Worm (Caenorhabditis elegans): ENCODE data around the gene nhr-135.

The nhr-135 gene

ce11 chrV:7050153-7050552 is 43.4 kb downstream of the nhr-135 start:
- TF ChIP-seq aha-1 (tag) (peak; percentile 27), lim-7 (GFP tag; IDR thresholded peaks at IDR 0.05) (no peak), ztf-11 (tag; optimal IDR thresholded peaks at IDR 0.05) (no peak), daf-16 (GFP tag; optimal IDR thresholded peaks at IDR 0.05) (no peak), daf-16 (tag; optimal IDR thresholded peaks at IDR 0.05) (no peak), zip-11 (GFP tag; IDR thresholded peaks at IDR 0.05) (no peak), snpc-1.2 (GFP tag; IDR thresholded peaks at IDR 0.05) (no peak), ctbp-1 (GFP tag; IDR thresholded peaks at IDR 0.05) (no peak), unc-62 (GFP tag; optimal IDR thresholded peaks at IDR 0.05 in 1 of 2) (peak in 1 of 2 experiments; percentile 92), unc-62 (tag; optimal IDR thresholded peaks at IDR 0.05) (no peak)

DNA sequence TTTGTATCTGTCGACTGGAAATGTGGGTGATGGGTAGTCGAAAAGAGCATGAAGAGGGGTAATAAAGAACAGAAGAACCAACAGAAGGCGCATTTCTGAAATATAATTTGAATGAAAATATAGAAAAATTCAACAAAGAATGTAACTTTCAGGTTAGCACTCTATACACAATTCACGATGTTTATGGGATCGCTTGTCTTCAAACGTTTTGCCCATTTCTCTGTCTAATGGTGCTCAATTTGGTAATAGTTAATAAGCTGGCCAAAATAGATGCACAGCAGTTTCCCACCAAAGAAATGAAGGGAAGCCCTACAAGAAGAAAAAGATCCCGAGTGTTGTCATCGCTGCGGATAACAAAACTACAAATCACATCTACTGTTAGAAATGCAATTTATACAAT is 46.1 kb downstream of the nhr-135 start, which contains the start of gene F20A1.8:
F20A1.8 (minus strand) TSS at position 101 of the 400 bp plus-strand sequence.
- TF ChIP-seq unc-62 (GFP tag; optimal IDR thresholded peaks at IDR 0.05 in 1 of 2) (peak in 1 of 2 experiments; percentile 16), unc-62 (tag; optimal IDR thresholded peaks at IDR 0.05) (no peak), ZK337.2 (GFP tag; IDR thresholded peaks at IDR 0.05) (no peak), nhr-77 (tag; optimal IDR thresholded peaks at IDR 0.05) (no peak), ceh-28 (tag; optimal IDR thresholded peaks at IDR 0.05) (no peak), spr-1 (tag; optimal IDR thresholded peaks at IDR 0.05) (no peak), egl-43 (GFP tag; IDR thresholded peaks at IDR 0.05) (no peak), hmg-1.1 (GFP tag; IDR thresholded peaks at IDR 0.05) (no peak), ztf-7 (tag; optimal IDR thresholded peaks at IDR 0.05) (no peak)

DNA sequence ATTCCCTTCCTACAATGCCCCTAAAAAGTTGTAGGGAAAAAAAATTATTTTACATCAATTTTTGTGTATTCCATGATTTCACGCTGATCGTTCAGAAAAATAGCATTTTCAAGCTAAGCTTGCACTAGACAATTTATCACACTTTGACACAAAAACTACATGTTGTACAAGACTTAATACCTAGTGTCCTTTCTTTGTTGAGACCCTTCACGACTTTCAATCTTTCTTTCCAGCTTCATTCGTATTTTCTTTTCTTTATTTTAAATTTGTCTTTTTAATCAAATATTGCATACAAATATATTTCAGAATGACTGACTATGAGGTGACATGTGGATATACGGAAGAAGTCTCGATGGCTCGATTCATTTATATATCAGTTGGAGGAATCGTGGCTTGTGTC is 47.6 kb downstream of the nhr-135 start, which contains the start of gene F20A1.2:
F20A1.2 (plus strand) TSS at position 301 of the 400 bp plus-strand sequence.
- no peak for TF ChIP-seq dve-1 (tag; optimal IDR thresholded peaks at IDR 0.05; ENCODE audit: insufficient read depth)
- TF ChIP-seq nhr-111 (GFP tag; optimal IDR thresholded peaks at IDR 0.05) = no peak
- TF ChIP-seq saeg-2 (GFP tag; IDR thresholded peaks at IDR 0.05) = no peak
